Worm (Caenorhabditis elegans) whole organism, L1 larva: Measurements from ENCODE around the gene viro-2.
A peak's percentile ranks its signal among the peaks of the same experiment; 100 is the strongest.

Source experiments
- C04F5.9 ChIP-seq: sonication (generic microtip); optimal IDR thresholded peaks from 2 replicates; lab custom pipeline; 2016; ENCODE audit warnings: missing genetic modification characterization, missing compliant biosample characterization
- C16A3.4 ChIP-seq: fragments of 150-350 bp; optimal IDR thresholded peaks from 2 replicates; lab custom pipeline; 2014; ENCODE audit warnings: missing biosample characterization, missing genetic modification characterization
- F16B12.6 ChIP-seq: fragments of 150-350 bp; optimal IDR thresholded peaks from 2 replicates; lab custom pipeline; 2014; ENCODE audit warnings: missing biosample characterization, missing genetic modification characterization
- aha-1 ChIP-seq: fragments of 150-350 bp; optimal IDR thresholded peaks from 2 replicates; lab custom pipeline; 2014; ENCODE audit warnings: missing biosample characterization, missing genetic modification characterization
- alr-1 ChIP-seq: fragments of 200-800 bp; sonication (Bioruptor generic); optimal IDR thresholded peaks from 2 replicates; lab custom pipeline; 2018; ENCODE audit warnings: borderline replicate concordance, mild to moderate bottlenecking, missing genetic modification characterization, missing compliant biosample characterization
- aly-2 ChIP-seq: fragments of 150-350 bp; optimal IDR thresholded peaks from 2 replicates; lab custom pipeline; 2014; ENCODE audit warnings: missing biosample characterization, missing genetic modification characterization
- ceh-82 ChIP-seq, 3 experiments: fragments of 150-350 bp in 1 of 3; sonication (generic microtip) in 2 of 3; optimal IDR thresholded peaks; 2 replicates each; lab custom pipeline; 2014 to 2017; ENCODE audit warnings: missing biosample characterization in 3 of 3, missing genetic modification characterization in 3 of 3
- ceh-90 ChIP-seq: sonication (generic microtip); optimal IDR thresholded peaks from 2 replicates; lab custom pipeline; 2016; ENCODE audit warnings: missing genetic modification characterization, missing compliant biosample characterization
- ces-1 ChIP-seq: fragments of 150-350 bp; optimal IDR thresholded peaks from 2 replicates; lab custom pipeline; 2014; ENCODE audit warnings: missing biosample characterization, missing genetic modification reagents, missing genetic modification characterization
- dpl-1 ChIP-seq, 3 experiments: fragments of 150-350 bp in 2 of 3; sonication (generic microtip) in 1 of 3; optimal IDR thresholded peaks; 2 replicates each; lab custom pipeline; 2014 to 2017; ENCODE audit warnings: missing biosample characterization in 3 of 3, missing genetic modification characterization in 3 of 3, missing genetic modification reagents in 3 of 3
- dsc-1 ChIP-seq: sonication (generic microtip); optimal IDR thresholded peaks from 2 replicates; lab custom pipeline; 2016; ENCODE audit warnings: mild to moderate bottlenecking, missing genetic modification characterization, missing compliant biosample characterization
- efl-1 ChIP-seq, 4 experiments: fragments of 150-350 bp; optimal IDR thresholded peaks in 3 of 4; peaks in 1 of 4; 1 replicate in 1 of 4; 2 replicates in 3 of 4; lab custom pipeline; 2014; ENCODE audit warnings: missing biosample characterization in 2 of 4, missing genetic modification characterization in 2 of 4, missing genetic modification reagents in 2 of 4
- egl-27 ChIP-seq, 2 experiments: fragments of 150-350 bp in 1 of 2; sonication (generic microtip); optimal IDR thresholded peaks; 3 replicates each; lab custom pipeline; 2017 to 2018; ENCODE audit warnings: missing biosample characterization in 2 of 2, missing genetic modification characterization in 2 of 2, missing genetic modification reagents in 2 of 2
- elt-2 ChIP-seq: sonication (generic microtip); optimal IDR thresholded peaks from 2 replicates; lab custom pipeline; 2016; ENCODE audit warnings: missing genetic modification characterization, mild to moderate bottlenecking, inconsistent platforms, missing compliant biosample characterization, missing genetic modification reagents
- fkh-10 ChIP-seq: sonication (generic microtip); optimal IDR thresholded peaks from 2 replicates; lab custom pipeline; 2017; ENCODE audit warnings: missing biosample characterization, missing genetic modification reagents, missing genetic modification characterization
- fkh-8 ChIP-seq: sonication (generic microtip); optimal IDR thresholded peaks from 2 replicates; lab custom pipeline; 2016; ENCODE audit warnings: mild to moderate bottlenecking, missing genetic modification characterization, missing compliant biosample characterization
- fos-1 ChIP-seq: fragments of 150-350 bp; optimal IDR thresholded peaks from 2 replicates; lab custom pipeline; 2014; ENCODE audit warnings: missing biosample characterization, missing genetic modification characterization
- hlh-17 ChIP-seq: fragments of 200-800 bp; sonication (Bioruptor generic); optimal IDR thresholded peaks from 2 replicates; lab custom pipeline; 2018; ENCODE audit warnings: missing genetic modification characterization, mild to moderate bottlenecking, missing compliant biosample characterization, moderate library complexity, borderline replicate concordance
- hlh-4 ChIP-seq: sonication (generic microtip); optimal IDR thresholded peaks from 2 replicates; lab custom pipeline; 2016; ENCODE audit warnings: mild to moderate bottlenecking, missing genetic modification characterization, missing compliant biosample characterization
- hpl-2 ChIP-seq: fragments of 150-350 bp; optimal IDR thresholded peaks from 2 replicates; lab custom pipeline; 2014; ENCODE audit warnings: missing biosample characterization, missing genetic modification reagents, missing genetic modification characterization
- jun-1 ChIP-seq: fragments of 150-350 bp; optimal IDR thresholded peaks from 2 replicates; lab custom pipeline; 2014; ENCODE audit warnings: missing biosample characterization, missing genetic modification reagents, missing genetic modification characterization
- lin-13 ChIP-seq: fragments of 150-350 bp; optimal IDR thresholded peaks from 2 replicates; lab custom pipeline; 2014; ENCODE audit warnings: missing biosample characterization, missing genetic modification reagents, missing genetic modification characterization
- lin-35 ChIP-seq, 2 experiments: fragments of 150-350 bp; optimal IDR thresholded peaks; 2 replicates each; lab custom pipeline; 2014; ENCODE audit warnings: missing biosample characterization in 2 of 2, missing genetic modification characterization in 2 of 2, missing genetic modification reagents in 2 of 2
- mab-9 ChIP-seq: fragments of 200-800 bp; sonication (Bioruptor generic); IDR thresholded peaks from 2 replicates; pipeline ENCODE4 v1.3.6; 2022; ENCODE audit warnings: missing genetic modification reagents, missing genetic modification characterization, missing compliant biosample characterization
- mdl-1 ChIP-seq, 2 experiments: fragments of 150-350 bp; optimal IDR thresholded peaks; 2 replicates each; lab custom pipeline; 2014 to 2017; ENCODE audit warnings: missing biosample characterization in 2 of 2, missing genetic modification characterization in 2 of 2, inconsistent platforms in 1 of 2
- mep-1 ChIP-seq: fragments of 150-350 bp; optimal IDR thresholded peaks from 2 replicates; lab custom pipeline; 2014; ENCODE audit warnings: missing biosample characterization, missing genetic modification characterization
- nhr-11 ChIP-seq: fragments of 150-350 bp; optimal IDR thresholded peaks from 2 replicates; lab custom pipeline; 2014; ENCODE audit warnings: missing biosample characterization, missing genetic modification characterization
- nhr-19 ChIP-seq: fragments of 200-800 bp; sonication (Bioruptor generic); conservative IDR thresholded peaks from 2 replicates; pipeline ENCODE4 v1.3.6; 2022; ENCODE audit warnings: missing genetic modification characterization, missing compliant biosample characterization
- nhr-20 ChIP-seq: sonication (generic microtip); optimal IDR thresholded peaks from 2 replicates; lab custom pipeline; 2016; ENCODE audit warnings: mild to moderate bottlenecking, missing genetic modification characterization, missing compliant biosample characterization
- nhr-71 ChIP-seq: sonication (generic microtip); optimal IDR thresholded peaks from 2 replicates; lab custom pipeline; 2016; ENCODE audit warnings: mild to moderate bottlenecking, missing genetic modification characterization, moderate library complexity, missing compliant biosample characterization
- nhr-76 ChIP-seq: sonication (generic microtip); optimal IDR thresholded peaks from 2 replicates; lab custom pipeline; 2017; ENCODE audit warnings: missing biosample characterization, missing genetic modification characterization
- nhr-84 ChIP-seq: sonication (generic microtip); optimal IDR thresholded peaks from 2 replicates; lab custom pipeline; 2017; ENCODE audit warnings: missing biosample characterization, missing genetic modification characterization
- rnt-1 ChIP-seq: sonication (generic microtip); optimal IDR thresholded peaks from 2 replicates; lab custom pipeline; 2016; ENCODE audit warnings: mild to moderate bottlenecking, missing genetic modification characterization, moderate library complexity, missing compliant biosample characterization
- skn-1 ChIP-seq: fragments of 150-350 bp; optimal IDR thresholded peaks from 2 replicates; lab custom pipeline; 2014; ENCODE audit warnings: missing biosample characterization, missing genetic modification characterization
- snpc-4 ChIP-seq: fragments of 150-350 bp; optimal IDR thresholded peaks from 2 replicates; lab custom pipeline; 2014; ENCODE audit warnings: missing biosample characterization, missing genetic modification characterization
- snu-23 ChIP-seq: sonication (generic microtip); optimal IDR thresholded peaks from 2 replicates; lab custom pipeline; 2016; ENCODE audit warnings: missing genetic modification characterization, missing compliant biosample characterization
- sptf-1 ChIP-seq: fragments of 150-350 bp; optimal IDR thresholded peaks from 2 replicates; lab custom pipeline; 2014; ENCODE audit warnings: missing biosample characterization, missing genetic modification characterization
- sup-37 ChIP-seq: fragments of 200-800 bp; sonication (Bioruptor generic); optimal IDR thresholded peaks from 2 replicates; lab custom pipeline; 2018; ENCODE audit warnings: mild to moderate bottlenecking, missing genetic modification characterization, missing compliant biosample characterization
- tlp-1 ChIP-seq: fragments of 150-350 bp; optimal IDR thresholded peaks from 2 replicates; lab custom pipeline; 2014; ENCODE audit warnings: missing biosample characterization, missing genetic modification characterization
- unc-30 ChIP-seq: sonication (generic microtip); optimal IDR thresholded peaks from 2 replicates; lab custom pipeline; 2017; ENCODE audit warnings: missing biosample characterization, missing genetic modification characterization
- unc-62 ChIP-seq: fragments of 150-350 bp; optimal IDR thresholded peaks from 2 replicates; lab custom pipeline; 2014; ENCODE audit warnings: missing biosample characterization, missing genetic modification reagents, missing genetic modification characterization
- unc-86 ChIP-seq: sonication (generic microtip); optimal IDR thresholded peaks from 2 replicates; lab custom pipeline; 2016; ENCODE audit warnings: missing genetic modification characterization, missing compliant biosample characterization
- unc-98 ChIP-seq: fragments of 200-800 bp; sonication (Bioruptor generic); IDR thresholded peaks from 2 replicates; pipeline ENCODE4 v1.3.6; 2022; ENCODE audit warnings: missing genetic modification characterization, missing compliant biosample characterization
- xbp-1 ChIP-seq: sonication (generic microtip); optimal IDR thresholded peaks from 2 replicates; lab custom pipeline; 2016; ENCODE audit warnings: missing genetic modification characterization, missing compliant biosample characterization
- zag-1 ChIP-seq: fragments of 150-350 bp; optimal IDR thresholded peaks from 2 replicates; lab custom pipeline; 2014; ENCODE audit warnings: missing biosample characterization, missing genetic modification characterization
- zip-4 ChIP-seq: fragments of 200-800 bp; sonication (Bioruptor generic); optimal IDR thresholded peaks from 2 replicates; lab custom pipeline; 2018; ENCODE audit warnings: mild to moderate bottlenecking, missing genetic modification characterization, moderate library complexity, missing compliant biosample characterization
- ztf-11 ChIP-seq, 2 experiments: sonication (generic microtip); optimal IDR thresholded peaks; 2 replicates each; lab custom pipeline; 2016 to 2017; ENCODE audit warnings: missing genetic modification characterization in 2 of 2, missing biosample characterization in 1 of 2, missing compliant biosample characterization in 1 of 2

Gene viro-2

DNA sequence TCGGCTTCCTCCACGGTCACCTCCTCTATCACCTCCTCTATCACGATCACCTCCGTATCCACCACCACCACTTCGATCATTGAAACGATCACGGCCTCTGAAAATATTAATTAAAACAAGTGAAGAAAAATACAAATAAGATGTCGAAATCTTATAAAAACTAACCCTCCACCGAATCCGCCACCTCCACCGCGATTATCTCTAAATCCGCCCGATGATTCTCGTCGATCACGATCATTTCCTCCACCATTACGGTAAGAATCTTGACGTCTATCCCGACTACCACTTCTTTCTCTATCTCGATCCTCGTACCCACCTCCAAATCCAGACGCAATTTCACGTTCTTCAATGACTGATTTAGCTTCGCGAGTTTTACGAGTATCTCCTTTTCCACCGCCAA lies 30.5 kb downstream of the viro-2 start:
- TF ChIP-seq unc-30 (tag; lab: Kevin White, UChicago) (no peak), aha-1 (no peak), egl-27 (tag; optimal IDR thresholded peaks at IDR 0.05; lab: Kevin White, UChicago) (no peak), sptf-1 (tag; lab: Kevin White, UChicago) (no peak), nhr-11 (tag; lab: Kevin White, UChicago) (no peak), mep-1 (tag; lab: Kevin White, UChicago) (no peak), C04F5.9 (tag; lab: Kevin White, UChicago) (no peak), lin-13 (GFP tag; lab: Kevin White, UChicago) (no peak), zag-1 (no peak), unc-98 (GFP tag; lab: Robert Waterston, UW) (no peak), dpl-1 (GFP tag; optimal IDR thresholded peaks at IDR 0.05; lab: Kevin White, UChicago) (no peak), xbp-1 (tag; lab: Kevin White, UChicago) (no peak), rnt-1 (no peak), snpc-4 (tag; lab: Kevin White, UChicago) (no peak), fkh-8 (no peak), unc-86 (tag; lab: Kevin White, UChicago) (no peak), snu-23 (no peak)

DNA sequence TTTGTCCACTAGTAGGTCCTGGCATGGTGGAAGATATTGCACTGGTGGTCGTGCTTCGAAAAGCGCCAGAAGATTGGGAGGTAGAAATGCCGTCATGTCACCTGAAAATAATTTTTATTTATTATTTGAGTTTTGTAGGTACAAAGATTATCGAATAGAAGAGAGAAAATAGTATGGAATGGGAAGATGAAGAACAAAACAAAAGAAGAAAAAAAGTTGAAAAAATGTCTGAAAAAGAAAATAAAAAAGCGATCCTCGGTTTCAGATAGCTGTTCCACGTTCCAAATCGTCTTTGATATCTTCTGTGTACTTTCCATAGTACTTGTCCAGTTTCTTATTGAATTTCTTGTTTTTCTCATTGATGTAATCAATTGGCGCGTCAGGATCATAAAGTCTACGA lies 32.4 kb downstream of the viro-2 start, which contains the start of gene rnp-7:
Gene rnp-7 (minus strand): TSS at position 101 of the 400 bp plus-strand sequence.
- no peak for TF ChIP-seq fkh-10
- no peak for TF ChIP-seq efl-1 (optimal IDR thresholded peaks at IDR 0.05; lab: Kevin White, UChicago)
- peak in 1 of 2 experiments; percentile 59 for TF ChIP-seq efl-1 (GFP tag; optimal IDR thresholded peaks at IDR 0.05 in 1 of 2; lab: Kevin White, UChicago)
- TF ChIP-seq jun-1 (tag; lab: Kevin White, UChicago): no peak
- TF ChIP-seq lin-35 (GFP tag; optimal IDR thresholded peaks at IDR 0.05; lab: Kevin White, UChicago): no peak
- TF ChIP-seq, all 84 proteins: peak for 1

DNA sequence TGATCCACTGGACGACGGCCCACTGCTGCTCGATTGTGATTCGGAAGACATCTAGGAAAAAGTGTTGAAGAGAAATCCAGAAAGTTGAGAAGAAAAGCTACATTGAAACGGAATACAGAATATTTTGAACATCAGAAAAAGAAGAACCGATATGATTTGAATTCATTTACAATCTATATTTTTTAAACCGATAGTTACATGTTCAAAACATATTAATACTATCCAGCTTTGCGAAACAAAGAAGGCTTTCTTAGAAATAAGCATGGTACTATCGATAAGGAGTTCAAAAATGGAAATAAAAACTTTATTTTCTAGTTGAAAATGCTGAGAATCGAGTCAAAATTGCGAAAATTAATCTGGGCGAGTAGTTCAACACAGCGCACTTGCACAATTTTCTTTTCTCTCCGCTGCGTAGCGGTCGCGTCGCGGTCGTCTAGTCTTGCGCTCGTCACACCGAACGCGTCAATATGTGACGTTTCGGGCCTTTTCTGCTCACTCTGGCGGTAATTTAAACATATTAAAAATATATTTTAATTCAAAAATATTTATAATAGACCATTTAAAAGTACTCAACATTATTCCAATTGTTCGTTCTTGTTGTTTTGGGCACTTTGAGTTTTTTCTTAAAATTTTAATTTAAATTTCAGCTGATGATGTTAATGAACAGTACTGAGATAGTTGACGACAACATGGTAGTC lies 33.5 kb downstream of the viro-2 start, which contains the start of the genes syf-2 and K04G7.1:
Gene syf-2 (minus strand): TSS at position 51 of the 698 bp plus-strand sequence.
Gene K04G7.1 (plus strand): TSS at position 648 of the 698 bp plus-strand sequence.
- TF ChIP-seq hlh-4 (tag; lab: Kevin White, UChicago): no peak
- TF ChIP-seq ces-1: no peak
- TF ChIP-seq tlp-1 (tag; lab: Kevin White, UChicago): no peak
- TF ChIP-seq hpl-2 (GFP tag; lab: Kevin White, UChicago): peak; percentile 52
- no peak for TF ChIP-seq hlh-17
- no peak for TF ChIP-seq nhr-84 (tag; lab: Kevin White, UChicago)
- peak; percentile 80 for TF ChIP-seq dsc-1
- no peak for TF ChIP-seq sup-37 (GFP tag; lab: Kevin White, UChicago)
- TF ChIP-seq elt-2: peak; percentile 45
- TF ChIP-seq fos-1 (tag; lab: Kevin White, UChicago): peak; percentile 34
- peak; percentile 55 to 96 (median 67) for TF ChIP-seq ceh-82 (tag; optimal IDR thresholded peaks at IDR 0.05; lab: Kevin White, UChicago)
- peak; percentile 92 for TF ChIP-seq snu-23
- TF ChIP-seq nhr-19: peak; percentile 90
- peak; percentile 8 for TF ChIP-seq aly-2 (tag; lab: Kevin White, UChicago)
- TF ChIP-seq zip-4 (GFP tag; lab: Kevin White, UChicago): peak; percentile 60
- TF ChIP-seq unc-30 (tag; lab: Kevin White, UChicago): no peak
- peak in 1 of 2 experiments; percentile 84 for TF ChIP-seq mdl-1 (tag; optimal IDR thresholded peaks at IDR 0.05; lab: Kevin White, UChicago)
- TF ChIP-seq egl-27 (tag; optimal IDR thresholded peaks at IDR 0.05; lab: Kevin White, UChicago): peak; percentile 78 to 87
- TF ChIP-seq aha-1: peak; percentile 72
- peak; percentile 61; the same call in 1 of the 2 replicates for TF ChIP-seq mab-9 (GFP tag; lab: Robert Waterston, UW)
- peak in 1 of 2 experiments; percentile 57 for TF ChIP-seq ztf-11 (tag; optimal IDR thresholded peaks at IDR 0.05; lab: Kevin White, UChicago)
- TF ChIP-seq nhr-76 (tag; lab: Kevin White, UChicago): no peak
- TF ChIP-seq ceh-90: no peak
- TF ChIP-seq alr-1 (tag; lab: Kevin White, UChicago): no peak
- TF ChIP-seq F16B12.6: peak; percentile 60
- TF ChIP-seq nhr-20 (tag; lab: Kevin White, UChicago): peak; percentile 90
- TF ChIP-seq skn-1 (tag; lab: Kevin White, UChicago): peak; percentile 93
- peak; percentile 70 for TF ChIP-seq nhr-11 (tag; lab: Kevin White, UChicago)
- TF ChIP-seq nhr-71 (tag; lab: Kevin White, UChicago): peak; percentile 95
- TF ChIP-seq unc-62: no peak
- TF ChIP-seq sptf-1 (tag; lab: Kevin White, UChicago): no peak
- peak; percentile 100 for TF ChIP-seq lin-13 (GFP tag; lab: Kevin White, UChicago)
- TF ChIP-seq C16A3.4: peak; percentile 93
- peak; percentile 95 for TF ChIP-seq fkh-8
